Fruit fly (Drosophila melanogaster) ovary, adult (tissue): ENCODE data around the gene ThrRS.

Experiments used
- CG17801 ChIP-seq: fragments of 200-800 bp; optimal IDR thresholded peaks from 2 replicates; lab custom pipeline; 2019; ENCODE audit warnings: missing biosample characterization, mild to moderate bottlenecking, missing genetic modification characterization, moderate library complexity; ENCODE audit not compliant: partially characterized antibody

Gene ThrRS

dm6 chr2L:12089145-12089544 lies 14.4 kb upstream of the ThrRS start:
- no peak for TF ChIP-seq CG17801

dm6 chr2L:12091522-12091921 lies 12.0 kb upstream of the ThrRS start, which contains the start of gene Pex19:
Gene Pex19 (plus strand): TSS chr2L:12091822.
- no peak for TF ChIP-seq CG17801

dm6 chr2L:12092041-12092440 lies 11.5 kb upstream of the ThrRS start:
- TF ChIP-seq CG17801, result no peak

- no peak for TF ChIP-seq CG17801
Measured at dm6 chr2L:12092719-12093118, 10.8 kb upstream of the ThrRS start.

dm6 chr2L:12093652-12094051 lies 9.9 kb upstream of the ThrRS start:
- no peak for TF ChIP-seq CG17801

- TF ChIP-seq CG17801, result no peak
Measured at dm6 chr2L:12096396-12096813, 7.1 kb upstream of the ThrRS start, which contains the start of the genes CG6712 and Mt2. Gene CG6712 (minus strand): TSS chr2L:12096511. Gene Mt2 (plus strand): TSS chr2L:12096525.

- TF ChIP-seq CG17801, result no peak
Measured at dm6 chr2L:12097698-12098097, 5.9 kb upstream of the ThrRS start, which contains the start of gene Ced-12. Gene Ced-12 (plus strand): TSS chr2L:12097838.

- TF ChIP-seq CG17801, result no peak
Measured at dm6 chr2L:12107087-12107486, 3.5 kb downstream of the ThrRS start.

- peak; percentile 63 for TF ChIP-seq CG17801
Measured at dm6 chr2L:12108779-12109564, 5.4 kb downstream of the ThrRS start, which contains the start of the genes Rab6 and Phae1. Gene Rab6 (minus strand): TSS chr2L:12109116. Gene Phae1 (plus strand): TSS chr2L:12109417.

dm6 chr2L:12110810-12111209 lies 7.3 kb downstream of the ThrRS start, which contains the start of gene Phae2:
Gene Phae2 (plus strand): TSS chr2L:12111110.
- TF ChIP-seq CG17801, result no peak

- no peak for TF ChIP-seq CG17801
Measured at dm6 chr2L:12112943-12113557, 9.5 kb downstream of the ThrRS start.

- no peak for TF ChIP-seq CG17801
Measured at dm6 chr2L:12114159-12114558, 10.6 kb downstream of the ThrRS start, which contains the start of gene CG17211. Gene CG17211 (plus strand): TSS chr2L:12114360.

dm6 chr2L:12115809-12116208 lies 12.3 kb downstream of the ThrRS start:
- no peak for TF ChIP-seq CG17801

- TF ChIP-seq CG17801, result no peak
Measured at dm6 chr2L:12120000-12120399, 16.4 kb downstream of the ThrRS start.

dm6 chr2L:12133275-12134124 lies 29.9 kb downstream of the ThrRS start, which contains the start of gene rho-6:
Gene rho-6 (minus strand): TSS chr2L:12133411.
- TF ChIP-seq CG17801, result no peak

- no peak for TF ChIP-seq CG17801
Measured at dm6 chr2L:12134125-12134378, 30.5 kb downstream of the ThrRS start.

- no peak for TF ChIP-seq CG17801
Measured at dm6 chr2L:12137708-12138107, 34.2 kb downstream of the ThrRS start, which contains the start of gene Gr33a. Gene Gr33a (plus strand): TSS chr2L:12138008.
